Worm (Caenorhabditis elegans): ENCODE measurements around the gene fbxc-12.
"Not testable (repeated sequence)": the region's sequence is repeated elsewhere in the genome, so short reads cannot be mapped to it uniquely, and the experiment has no call there.

DNA sequence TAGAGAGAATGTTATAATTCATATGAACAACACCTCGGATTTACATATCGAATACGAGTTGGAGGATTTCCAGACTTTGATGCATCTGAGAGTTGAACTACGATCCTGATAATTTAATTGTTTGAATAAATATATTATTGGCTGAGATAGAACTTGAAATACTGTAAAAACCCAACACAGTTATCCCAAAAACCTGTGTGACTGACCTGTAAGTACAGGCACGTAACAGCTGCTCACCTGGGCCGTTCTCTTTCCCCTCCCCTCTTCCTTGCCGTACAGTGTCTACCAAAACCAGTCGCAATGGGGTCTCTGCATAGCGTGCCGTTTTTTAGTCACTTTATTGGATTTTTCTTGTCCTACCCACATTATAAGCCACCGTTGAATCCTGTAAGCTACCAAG, at the start of gene fbxc-12:
- TF ChIP-seq nhr-120 (GFP tag; IDR thresholded peaks at IDR 0.05); hmg-20 (GFP tag; IDR thresholded peaks at IDR 0.05); nfya-1 (tag; optimal IDR thresholded peaks at IDR 0.05; ENCODE audit: borderline replicate concordance, insufficient read depth); snpc-4 (GFP tag; optimal IDR thresholded peaks at IDR 0.05); snpc-4 (tag; optimal IDR thresholded peaks at IDR 0.05); lin-54 (GFP tag; optimal IDR thresholded peaks at IDR 0.05); fkh-3 (tag; optimal IDR thresholded peaks at IDR 0.05); pha-4 (tag; optimal IDR thresholded peaks at IDR 0.05); ztf-18 (tag; optimal IDR thresholded peaks at IDR 0.05); ekl-4 (GFP tag; IDR thresholded peaks at IDR 0.05); unc-130 (GFP tag; optimal IDR thresholded peaks at IDR 0.05); hsf-1 (GFP tag; IDR thresholded peaks at IDR 0.05); lin-35 (GFP tag; optimal IDR thresholded peaks at IDR 0.05); B0019.2 (GFP tag; conservative IDR thresholded peaks at IDR 0.05); ets-4 (GFP tag; optimal IDR thresholded peaks at IDR 0.05): not testable (repeated sequence)
